Fruit fly (Drosophila melanogaster): Measurements from ENCODE around the gene Brd8.

The Brd8 gene

dm6 chr3R:29207996-29208395, 15.3 kb upstream of the Brd8 start (continued):
- peak; percentile 29; the same call in 1 of the 3 replicates for TF ChIP-seq CG14050 (GFP tag; IDR thresholded peaks at IDR 0.05)
- no peak for TF ChIP-seq amos (GFP tag; IDR thresholded peaks at IDR 0.05; ENCODE audit: partially characterized antibody)
- TF ChIP-seq al (GFP tag; IDR thresholded peaks at IDR 0.05), result no peak
- no peak for TF ChIP-seq grn (GFP tag; optimal IDR thresholded peaks at IDR 0.05)
- peak; percentile 50 for TF ChIP-seq Abd-B (GFP tag; optimal IDR thresholded peaks at IDR 0.05)
- no peak for TF ChIP-seq unc-4 (GFP tag; IDR thresholded peaks at IDR 0.05; ENCODE audit: partially characterized antibody)
- TF ChIP-seq CG2678 (tag; optimal IDR thresholded peaks at IDR 0.05), result peak; percentile 79
- no peak for TF ChIP-seq CG2199 (GFP tag; IDR thresholded peaks at IDR 0.05)
- no peak for TF ChIP-seq pfk (GFP tag; optimal IDR thresholded peaks at IDR 0.05)
- TF ChIP-seq Lpt (GFP tag; optimal IDR thresholded peaks at IDR 0.05), result no peak
- peak; percentile 75 for TF ChIP-seq CG17829 (tag; optimal IDR thresholded peaks at IDR 0.05)
- TF ChIP-seq sim (GFP tag; IDR thresholded peaks at IDR 0.05), result no peak
- no peak for TF ChIP-seq CG9797 (GFP tag; optimal IDR thresholded peaks at IDR 0.05)
- peak; percentile 59; the same call in 2 of the 3 replicates for TF ChIP-seq B-H1 (GFP tag; IDR thresholded peaks at IDR 0.05)
- TF ChIP-seq CG11696 (GFP tag; IDR thresholded peaks at IDR 0.05), result 0 out of 2 replicates have a peak, but pooled peaks have one; percentile 17
- TF ChIP-seq chif (GFP tag; optimal IDR thresholded peaks at IDR 0.05), result peak; percentile 31 to 40
- TF ChIP-seq toy (GFP tag; IDR thresholded peaks at IDR 0.05), result no peak
- TF ChIP-seq CG12236 (GFP tag; optimal IDR thresholded peaks at IDR 0.05), result no peak
- no peak for TF ChIP-seq pb (GFP tag; optimal IDR thresholded peaks at IDR 0.05)
- peak; percentile 54 for TF ChIP-seq CG6813 (GFP tag; optimal IDR thresholded peaks at IDR 0.05)
- no peak for TF ChIP-seq NFAT (GFP tag; IDR thresholded peaks at IDR 0.05)
- TF ChIP-seq CG8359 (GFP tag; optimal IDR thresholded peaks at IDR 0.05; ENCODE audit: borderline replicate concordance), result peak; percentile 36
- TF ChIP-seq Xrp1 (GFP tag; IDR thresholded peaks at IDR 0.05), result peak; percentile 75
- peak; percentile 43 for TF ChIP-seq Hsf (GFP tag; optimal IDR thresholded peaks at IDR 0.05)
- TF ChIP-seq CG16815 (GFP tag; optimal IDR thresholded peaks at IDR 0.05), result no peak
- peak; percentile 46 for TF ChIP-seq CG16863 (GFP tag; optimal IDR thresholded peaks at IDR 0.05)
- TF ChIP-seq NC2α (GFP tag; optimal IDR thresholded peaks at IDR 0.05), result no peak
- TF ChIP-seq CG2712 (tag; optimal IDR thresholded peaks at IDR 0.05), result peak; percentile 82
- peak; percentile 20 for TF ChIP-seq chn (GFP tag; optimal IDR thresholded peaks at IDR 0.05)
- no peak for TF ChIP-seq ash1 (GFP tag; optimal IDR thresholded peaks at IDR 0.05)
- TF ChIP-seq CG13296 (GFP tag; optimal IDR thresholded peaks at IDR 0.05), result peak; percentile 16
- no peak for TF ChIP-seq CTCF (GFP tag; optimal IDR thresholded peaks at IDR 0.05)
- peak; percentile 68 for TF ChIP-seq Awh (GFP tag; IDR thresholded peaks at IDR 0.05)
- TF ChIP-seq Dip3 (GFP tag; optimal IDR thresholded peaks at IDR 0.05), result peak; percentile 26
- TF ChIP-seq CG9609 (GFP tag; optimal IDR thresholded peaks at IDR 0.05), result no peak
- no peak; the same call in 1 of the 2 replicates for TF ChIP-seq sob (GFP tag; IDR thresholded peaks at IDR 0.05)
- TF ChIP-seq Dp (GFP tag; optimal IDR thresholded peaks at IDR 0.05), result no peak
- TF ChIP-seq Med (GFP tag), result peak; percentile 88
- TF ChIP-seq her (GFP tag; optimal IDR thresholded peaks at IDR 0.05), result no peak
- TF ChIP-seq CG12071 (GFP tag; optimal IDR thresholded peaks at IDR 0.05), result peak; percentile 66
- peak; percentile 13 for TF ChIP-seq CG4617 (GFP tag; optimal IDR thresholded peaks at IDR 0.05; ENCODE audit: borderline replicate concordance)
- TF ChIP-seq HmgD (GFP tag; optimal IDR thresholded peaks at IDR 0.05), result no peak
- TF ChIP-seq CG1602 (GFP tag; optimal IDR thresholded peaks at IDR 0.05), result peak; percentile 40
- peak; percentile 72 for TF ChIP-seq CG11695 (GFP tag; IDR thresholded peaks at IDR 0.05)
- no peak for TF ChIP-seq hkb (optimal IDR thresholded peaks at IDR 0.05)
- TF ChIP-seq hkb (GFP tag; IDR thresholded peaks at IDR 0.05), result peak; percentile 80
- no peak for TF ChIP-seq CG10543 (GFP tag; optimal IDR thresholded peaks at IDR 0.05)
- no peak for TF ChIP-seq exex (tag; optimal IDR thresholded peaks at IDR 0.05)
- peak; percentile 43 for TF ChIP-seq CG17802 (tag; optimal IDR thresholded peaks at IDR 0.05)
- peak; percentile 65 for TF ChIP-seq lab (GFP tag; optimal IDR thresholded peaks at IDR 0.05)
- no peak for TF ChIP-seq CG34224 (GFP tag; IDR thresholded peaks at IDR 0.05; ENCODE audit: partially characterized antibody)
- TF ChIP-seq CG10979 (tag; optimal IDR thresholded peaks at IDR 0.05), result peak; percentile 83
